Fruit fly (Drosophila melanogaster): ENCODE measurements around the gene Cph.

Cph gene

dm6 chrX:7095292-7095911 is 42.1 kb upstream of the Cph start (continued):
- TF ChIP-seq Lpt (GFP tag; optimal IDR thresholded peaks at IDR 0.05): peak; percentile 57
- peak; percentile 76 for TF ChIP-seq Ets96B (tag; optimal IDR thresholded peaks at IDR 0.05)
- peak; percentile 74 for TF ChIP-seq vri (GFP tag; optimal IDR thresholded peaks at IDR 0.05)
- TF ChIP-seq Met (GFP tag; optimal IDR thresholded peaks at IDR 0.05): peak; percentile 91
- TF ChIP-seq dac (GFP tag; optimal IDR thresholded peaks at IDR 0.05): peak; percentile 70
- TF ChIP-seq eg (GFP tag; IDR thresholded peaks at IDR 0.05): peak; percentile 92
- peak; percentile 82 for TF ChIP-seq CG3919 (GFP tag; optimal IDR thresholded peaks at IDR 0.05)
- peak; percentile 84 for TF ChIP-seq Sox14 (GFP tag; optimal IDR thresholded peaks at IDR 0.05)
- TF ChIP-seq CG6854 (GFP tag; optimal IDR thresholded peaks at IDR 0.05): peak; percentile 75
- peak; percentile 68 for TF ChIP-seq CG10631 (GFP tag; optimal IDR thresholded peaks at IDR 0.05)
- peak; percentile 70 for TF ChIP-seq CG4318 (GFP tag; optimal IDR thresholded peaks at IDR 0.05)
- TF ChIP-seq fd59A (GFP tag; optimal IDR thresholded peaks at IDR 0.05): peak; percentile 60
- TF ChIP-seq topi (GFP tag; optimal IDR thresholded peaks at IDR 0.05): peak; percentile 90
- peak; percentile 67 for TF ChIP-seq CG11294 (GFP tag; IDR thresholded peaks at IDR 0.05)
- TF ChIP-seq CG11902 (GFP tag; optimal IDR thresholded peaks at IDR 0.05): peak; percentile 79
- peak; percentile 76 for TF ChIP-seq CG3032 (tag; optimal IDR thresholded peaks at IDR 0.05)
- TF ChIP-seq ss (GFP tag; optimal IDR thresholded peaks at IDR 0.05): peak; percentile 56 to 78
- peak; percentile 88 for TF ChIP-seq Hr4 (GFP tag; optimal IDR thresholded peaks at IDR 0.05)
- peak; percentile 67 for TF ChIP-seq CG34406 (GFP tag; optimal IDR thresholded peaks at IDR 0.05)
- peak; percentile 49 to 62 for TF ChIP-seq salr (GFP tag; optimal IDR thresholded peaks at IDR 0.05)
- TF ChIP-seq CG8319 (GFP tag; optimal IDR thresholded peaks at IDR 0.05): peak; percentile 69
- TF ChIP-seq CG15336 (GFP tag; IDR thresholded peaks at IDR 0.05): peak; percentile 85
- TF ChIP-seq Eip75B (GFP tag; optimal IDR thresholded peaks at IDR 0.05): peak; percentile 79
- peak; percentile 35 for TF ChIP-seq fd85E (GFP tag; optimal IDR thresholded peaks at IDR 0.05)
- peak; percentile 67 for TF ChIP-seq dsx (GFP tag; optimal IDR thresholded peaks at IDR 0.05; ENCODE audit: poor library complexity, severe bottlenecking)
- peak; percentile 89 for TF ChIP-seq lz (GFP tag; optimal IDR thresholded peaks at IDR 0.05)
- TF ChIP-seq spab (GFP tag; optimal IDR thresholded peaks at IDR 0.05): peak; percentile 31
- peak; percentile 85 for TF ChIP-seq CG6792 (GFP tag; optimal IDR thresholded peaks at IDR 0.05)
- TF ChIP-seq Sox102F (GFP tag; optimal IDR thresholded peaks at IDR 0.05): peak; percentile 89
- peak; percentile 83 for TF ChIP-seq CG8119 (GFP tag; IDR thresholded peaks at IDR 0.05)
- peak; percentile 82 for TF ChIP-seq acj6 (GFP tag; optimal IDR thresholded peaks at IDR 0.05)

DNA sequence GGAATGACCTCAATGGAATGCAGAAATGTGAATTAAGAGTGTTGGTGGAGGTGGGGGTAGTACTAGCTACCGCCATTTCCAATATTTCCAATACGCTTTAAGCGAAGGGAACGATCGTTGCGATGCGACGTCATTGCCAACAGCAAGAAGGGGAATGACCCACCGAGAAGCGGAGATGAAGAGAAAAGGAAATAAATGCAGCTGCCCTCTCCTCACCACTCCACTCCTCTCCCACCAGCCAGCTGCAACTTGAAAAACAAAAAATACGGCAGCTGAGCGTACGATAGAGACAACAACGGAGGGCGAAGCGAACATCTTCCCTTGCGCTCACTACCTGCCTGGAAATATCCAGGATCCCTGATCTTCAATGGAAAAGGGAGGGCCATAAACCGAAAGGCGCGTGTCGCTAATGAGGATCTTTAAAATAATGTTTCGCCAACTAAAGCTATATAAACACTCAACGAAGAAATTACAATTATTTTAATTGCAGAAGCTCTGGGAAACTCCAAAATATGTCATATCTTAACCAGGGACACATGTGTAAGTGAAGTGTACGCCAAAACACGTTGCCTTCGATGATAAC is 41.5 kb upstream of the Cph start:
- TF ChIP-seq CG6163 (GFP tag; IDR thresholded peaks at IDR 0.05): 0 out of 3 replicates have a peak, but pooled peaks have one; percentile 3
- no peak for TF ChIP-seq Eip75B (GFP tag; optimal IDR thresholded peaks at IDR 0.05)

- TF ChIP-seq CG6854 (GFP tag; optimal IDR thresholded peaks at IDR 0.05) (peak; percentile 43), Hr4 (GFP tag; optimal IDR thresholded peaks at IDR 0.05) (peak; percentile 62), CG9139 (GFP tag; optimal IDR thresholded peaks at IDR 0.05) (peak; percentile 46), CG4318 (GFP tag; optimal IDR thresholded peaks at IDR 0.05) (peak; percentile 12), Gug (GFP tag; IDR thresholded peaks at IDR 0.05) (peak; percentile 46; the same call in 1 of the 2 replicates), Met (GFP tag; optimal IDR thresholded peaks at IDR 0.05) (peak; percentile 85), dsx (GFP tag; optimal IDR thresholded peaks at IDR 0.05; ENCODE audit: poor library complexity, severe bottlenecking) (peak; percentile 71), Eip75B (GFP tag; optimal IDR thresholded peaks at IDR 0.05) (peak; percentile 78), CG31627 (GFP tag; optimal IDR thresholded peaks at IDR 0.05) (peak; percentile 83), CG11294 (GFP tag; IDR thresholded peaks at IDR 0.05) (0 out of 2 replicates have a peak, but pooled peaks have one; percentile 15), salr (GFP tag; optimal IDR thresholded peaks at IDR 0.05) (peak; percentile 31 to 69), eg (GFP tag; IDR thresholded peaks at IDR 0.05) (peak; percentile 51), svp (GFP tag) (peak; percentile 91), achi (GFP tag; optimal IDR thresholded peaks at IDR 0.05) (peak; percentile 72), CG6792 (GFP tag; optimal IDR thresholded peaks at IDR 0.05) (peak; percentile 69), Eip78C (GFP tag) (peak; percentile 87), OdsH (GFP tag; optimal IDR thresholded peaks at IDR 0.05) (peak; percentile 67), Blimp-1 (GFP tag; optimal IDR thresholded peaks at IDR 0.05) (peak; percentile 53), Lpt (GFP tag; optimal IDR thresholded peaks at IDR 0.05) (peak; percentile 26), CG34406 (GFP tag; optimal IDR thresholded peaks at IDR 0.05) (peak; percentile 64), ss (GFP tag; optimal IDR thresholded peaks at IDR 0.05) (peak; percentile 37 to 63), CG8632 (GFP tag; optimal IDR thresholded peaks at IDR 0.05) (peak; percentile 77), Sox14 (GFP tag; optimal IDR thresholded peaks at IDR 0.05) (peak; percentile 79), fkh (GFP tag; optimal IDR thresholded peaks at IDR 0.05) (peak; percentile 67), Sox15 (GFP tag; optimal IDR thresholded peaks at IDR 0.05) (peak; percentile 53), CG8119 (GFP tag; IDR thresholded peaks at IDR 0.05) (peak; percentile 58), lz (GFP tag; optimal IDR thresholded peaks at IDR 0.05) (peak; percentile 84), CG6808 (GFP tag; optimal IDR thresholded peaks at IDR 0.05) (peak; percentile 79)
These were observed 41.0 kb upstream of the Cph start for dm6 chrX:7096495-7096995.
